Worm (Caenorhabditis elegans): ENCODE data around the gene F22E5.23.
A peak's percentile ranks its signal among the peaks of the same experiment; 100 is the strongest.
"Not testable (repeated sequence)": the region's sequence is repeated elsewhere in the genome, so short reads cannot be mapped to it uniquely, and the experiment has no call there.

F22E5.23 gene

ce11 chrII:2641777-2642176, 695 bp downstream of the F22E5.23 start, which contains the start of gene F22E5.7:
Gene F22E5.7, plus strand, starts transcription at chrII:2642077.
- TF ChIP-seq nhr-43 (tag; optimal IDR thresholded peaks at IDR 0.05; ENCODE audit: poor library complexity, severe bottlenecking) (no peak), jun-1 (tag; optimal IDR thresholded peaks at IDR 0.05) (no peak)

- TF ChIP-seq nhr-11 (tag; optimal IDR thresholded peaks at IDR 0.05) (no peak), mml-1 (tag; optimal IDR thresholded peaks at IDR 0.05) (no peak), nhr-67 (tag; optimal IDR thresholded peaks at IDR 0.05) (no peak), ztf-4 (tag; optimal IDR thresholded peaks at IDR 0.05) (no peak), fos-1 (tag; optimal IDR thresholded peaks at IDR 0.05) (no peak), sea-2 (GFP tag; optimal IDR thresholded peaks at IDR 0.05) (no peak), snpc-4 (tag; optimal IDR thresholded peaks at IDR 0.05) (no peak), R02D3.7 (tag; optimal IDR thresholded peaks at IDR 0.05) (no peak), fkh-2 (tag; optimal IDR thresholded peaks at IDR 0.05) (no peak), tbx-2 (tag; optimal IDR thresholded peaks at IDR 0.05) (no peak)
These were observed 3.4 kb downstream of the F22E5.23 start, which contains the start of gene F22E5.11 for ce11 chrII:2644498-2644897. Gene F22E5.11, minus strand, starts transcription at chrII:2644598.

- not testable (repeated sequence) for TF ChIP-seq unc-62 (GFP tag; optimal IDR thresholded peaks at IDR 0.05); nfya-1 (tag; optimal IDR thresholded peaks at IDR 0.05; ENCODE audit: insufficient read depth); jun-1 (tag; optimal IDR thresholded peaks at IDR 0.05)
These were observed 5.7 kb downstream of the F22E5.23 start, which contains the start of gene F22E5.12 for ce11 chrII:2646756-2647155. Gene F22E5.12, minus strand, starts transcription at chrII:2646856.

ce11 chrII:2649015-2649414, 7.9 kb downstream of the F22E5.23 start:
- TF ChIP-seq hmg-11 (tag; optimal IDR thresholded peaks at IDR 0.05) (peak; percentile 34), nfya-1 (tag; optimal IDR thresholded peaks at IDR 0.05; ENCODE audit: insufficient read depth) (peak; percentile 51), nhr-28 (tag; optimal IDR thresholded peaks at IDR 0.05) (no peak), skn-1 (tag; optimal IDR thresholded peaks at IDR 0.05) (no peak), tbx-2 (tag; optimal IDR thresholded peaks at IDR 0.05) (no peak), eor-1 (tag; optimal IDR thresholded peaks at IDR 0.05) (no peak), nhr-77 (tag; optimal IDR thresholded peaks at IDR 0.05) (no peak), ztf-11 (tag; optimal IDR thresholded peaks at IDR 0.05) (no peak), snpc-4 (tag; optimal IDR thresholded peaks at IDR 0.05) (peak; percentile 7), ceh-16 (tag; optimal IDR thresholded peaks at IDR 0.05) (no peak), pha-4 (tag; optimal IDR thresholded peaks at IDR 0.05) (peak; percentile 43), lsy-12 (tag; optimal IDR thresholded peaks at IDR 0.05) (no peak)

- TF ChIP-seq mdl-1 (tag; optimal IDR thresholded peaks at IDR 0.05) (no peak), ceh-9 (tag; optimal IDR thresholded peaks at IDR 0.05) (no peak), lsy-12 (tag; optimal IDR thresholded peaks at IDR 0.05) (no peak), fos-1 (tag; optimal IDR thresholded peaks at IDR 0.05) (no peak), nhr-76 (tag; optimal IDR thresholded peaks at IDR 0.05) (no peak)
These were observed 8.5 kb downstream of the F22E5.23 start, which contains the start of the genes F22E5.13 and F22E5.6 for ce11 chrII:2649539-2649938. Gene F22E5.13, minus strand, starts transcription at chrII:2649639. Gene F22E5.6, plus strand, starts transcription at chrII:2649835.

- no peak for TF ChIP-seq nhr-11 (tag; optimal IDR thresholded peaks at IDR 0.05)
- no peak for TF ChIP-seq skn-1 (tag; optimal IDR thresholded peaks at IDR 0.05)
- no peak for TF ChIP-seq fkh-2 (tag; optimal IDR thresholded peaks at IDR 0.05)
- no peak for TF ChIP-seq nhr-77 (tag; optimal IDR thresholded peaks at IDR 0.05)
- no peak for TF ChIP-seq ZK546.5 (tag; optimal IDR thresholded peaks at IDR 0.05)
- TF ChIP-seq snpc-4 (tag; optimal IDR thresholded peaks at IDR 0.05): no peak
- TF ChIP-seq nhr-23 (tag; optimal IDR thresholded peaks at IDR 0.05): no peak
- no peak for TF ChIP-seq egl-27 (tag; optimal IDR thresholded peaks at IDR 0.05)
- TF ChIP-seq ceh-16 (tag; optimal IDR thresholded peaks at IDR 0.05): no peak
- no peak for TF ChIP-seq fos-1 (tag; optimal IDR thresholded peaks at IDR 0.05)
- no peak for TF ChIP-seq zag-1 (tag; optimal IDR thresholded peaks at IDR 0.05)
- TF ChIP-seq daf-12 (tag; optimal IDR thresholded peaks at IDR 0.05): no peak
- no peak for TF ChIP-seq ceh-9 (tag; optimal IDR thresholded peaks at IDR 0.05)
- no peak for TF ChIP-seq jun-1 (tag; optimal IDR thresholded peaks at IDR 0.05)
- no peak for TF ChIP-seq elt-3 (tag; optimal IDR thresholded peaks at IDR 0.05)
These were observed 15.5 kb downstream of the F22E5.23 start, which contains the start of gene sri-47 for ce11 chrII:2656606-2657005. Gene sri-47, plus strand, starts transcription at chrII:2656906.

All from whole organism, L3 larva.